Fruit fly (Drosophila melanogaster) whole organism, adult: ENCODE data around the gene CheB93b.

Experiments
- CG33017 ChIP-seq: fragments of 200-800 bp; sonication (Bioruptor generic); optimal IDR thresholded peaks from 2 replicates; lab custom pipeline; 2018; ENCODE audit warnings: missing biosample characterization, mild to moderate bottlenecking, missing genetic modification characterization, moderate library complexity
- CG5204 ChIP-seq: fragments of 200-800 bp; sonication (Bioruptor generic); optimal IDR thresholded peaks from 2 replicates; lab custom pipeline; 2016; ENCODE audit warnings: missing biosample characterization, missing genetic modification characterization
- CG7101 ChIP-seq: fragments of 200-800 bp; sonication (Bioruptor generic); optimal IDR thresholded peaks from 2 replicates; lab custom pipeline; 2018; ENCODE audit warnings: missing biosample characterization, mild to moderate bottlenecking, missing genetic modification characterization, moderate library complexity
- Clk ChIP-seq: fragments of 200-800 bp; sonication (Bioruptor generic); optimal IDR thresholded peaks from 2 replicates; lab custom pipeline; 2017; ENCODE audit warnings: missing biosample characterization, missing genetic modification characterization
- Crg-1 ChIP-seq: fragments of 200-800 bp; sonication (Bioruptor generic); optimal IDR thresholded peaks from 2 replicates; lab custom pipeline; 2016; ENCODE audit warnings: missing biosample characterization, missing genetic modification characterization
- Hr96 ChIP-seq: fragments of 200-800 bp; sonication (Bioruptor generic); optimal IDR thresholded peaks from 2 replicates; lab custom pipeline; 2016; ENCODE audit warnings: missing biosample characterization, missing genetic modification characterization
- Mnt ChIP-seq: fragments of 200-800 bp; sonication (Bioruptor generic); optimal IDR thresholded peaks from 2 replicates; lab custom pipeline; 2016; ENCODE audit warnings: missing biosample characterization, mild to moderate bottlenecking, missing genetic modification characterization
- bab1 ChIP-seq: fragments of 200-800 bp; sonication (Bioruptor generic); optimal IDR thresholded peaks from 3 replicates; lab custom pipeline; 2019; ENCODE audit warnings: missing biosample characterization, mild to moderate bottlenecking, missing genetic modification characterization, moderate library complexity
- cic ChIP-seq: fragments of 200-800 bp; sonication (Bioruptor generic); optimal IDR thresholded peaks from 2 replicates; lab custom pipeline; 2017; ENCODE audit warnings: missing biosample characterization, mild to moderate bottlenecking, missing genetic modification characterization, moderate library complexity
- cnc ChIP-seq, 2 experiments: fragments of >200 bp; optimal IDR thresholded peaks; 2 replicates each; lab custom pipeline; 2017
- pad ChIP-seq: fragments of 200-800 bp; sonication (Bioruptor generic); optimal IDR thresholded peaks from 3 replicates; lab custom pipeline; 2017; ENCODE audit warnings: missing biosample characterization, missing genetic modification characterization, mild to moderate bottlenecking, moderate library complexity, missing genetic modification reagents
- tj ChIP-seq: fragments of 200-800 bp; sonication (Bioruptor generic); optimal IDR thresholded peaks from 3 replicates; lab custom pipeline; 2017; ENCODE audit warnings: missing biosample characterization, mild to moderate bottlenecking, missing genetic modification characterization, moderate library complexity

DNA sequence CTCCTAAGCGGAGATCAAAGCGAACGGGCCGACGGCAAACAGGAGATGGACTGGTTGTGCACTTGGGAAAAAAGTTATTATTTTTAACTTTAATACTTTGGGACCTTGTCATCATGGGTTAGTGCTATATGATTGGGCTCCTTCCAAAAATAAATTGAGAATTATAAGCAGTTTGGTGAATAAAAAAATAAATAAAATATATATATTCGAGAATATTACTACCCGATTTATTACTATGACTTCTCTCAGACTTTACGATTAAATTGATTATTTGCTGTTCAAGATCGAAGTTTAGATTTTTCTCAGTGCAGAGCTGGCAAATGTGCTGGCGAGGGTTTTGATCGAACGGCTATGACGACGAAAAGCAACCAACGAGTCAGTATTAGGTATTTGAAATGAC lies 11.0 kb downstream of the CheB93b start:
- TF ChIP-seq Clk (GFP tag; lab: Kevin White, UChicago) (no peak), cic (no peak), pad (GFP tag; lab: Kevin White, UChicago) (no peak), Hr96 (GFP tag; lab: Kevin White, UChicago) (no peak), CG7101 (tag; lab: Kevin White, UChicago) (no peak), CG33017 (tag; lab: Kevin White, UChicago) (no peak), tj (no peak), bab1 (GFP tag; lab: Kevin White, UChicago) (no peak), CG5204 (GFP tag; lab: Kevin White, UChicago) (no peak), cnc (optimal IDR thresholded peaks at IDR 0.05; lab: Kevin White, UChicago) (no peak), Crg-1 (GFP tag; lab: Kevin White, UChicago) (no peak), Mnt (GFP tag; lab: Kevin White, UChicago) (no peak)
